Fruit fly (Drosophila melanogaster): ENCODE data around the gene CG3740.

DNA sequence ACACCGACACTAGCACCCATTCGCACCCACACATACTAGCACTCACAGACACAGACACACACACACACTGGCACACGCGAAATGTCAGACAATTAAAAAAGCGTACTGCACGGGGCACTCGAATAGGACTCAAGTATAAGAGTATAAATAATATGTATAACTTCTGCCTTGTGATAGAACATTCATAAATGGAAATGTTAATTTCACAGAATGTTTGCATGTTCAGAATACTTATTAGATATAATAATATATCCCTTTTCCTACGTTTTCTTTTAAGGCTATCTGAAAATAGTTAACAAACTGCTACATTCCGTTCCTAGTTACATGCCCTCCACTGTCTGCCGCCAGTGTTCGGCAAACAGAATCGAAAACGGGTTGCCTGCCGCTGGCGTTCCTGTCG lies 36.8 kb upstream of the CG3740 start:
- TF ChIP-seq pan (optimal IDR thresholded peaks at IDR 0.05), result no peak
- TF ChIP-seq CG8478 (optimal IDR thresholded peaks at IDR 0.05), result no peak
- TF ChIP-seq psq (optimal IDR thresholded peaks at IDR 0.05), result no peak
- TF ChIP-seq EcR (GFP tag; optimal IDR thresholded peaks at IDR 0.05), result no peak
- no peak for TF ChIP-seq Dll (optimal IDR thresholded peaks at IDR 0.05)
